Worm (Caenorhabditis elegans) whole organism, L4 larva: Measurements from ENCODE around the gene glr-2.

Experiments
- F10B5.3 ChIP-seq: sonication (generic microtip); optimal IDR thresholded peaks from 2 replicates; lab custom pipeline; 2016; ENCODE audit warnings: mild to moderate bottlenecking, missing genetic modification characterization, missing compliant biosample characterization
- F37D6.2 ChIP-seq: sonication (generic microtip); optimal IDR thresholded peaks from 2 replicates; lab custom pipeline; 2016; ENCODE audit warnings: mild to moderate bottlenecking, missing genetic modification characterization, missing compliant biosample characterization
- F44E2.7 ChIP-seq: fragments of 200-800 bp; sonication (Bioruptor generic); IDR thresholded peaks from 2 replicates; pipeline ENCODE4 v2.1.2; 2022; ENCODE audit warnings: missing genetic modification characterization, missing compliant biosample characterization
- R02D3.7 ChIP-seq: fragments of 150-350 bp; sonication (generic microtip); optimal IDR thresholded peaks from 3 replicates; lab custom pipeline; 2014; ENCODE audit warnings: missing biosample characterization, missing genetic modification characterization
- T26A8.4 ChIP-seq: fragments of 200-800 bp; sonication (Bioruptor generic); IDR thresholded peaks from 2 replicates; pipeline ENCODE4 v1.3.6; 2022; ENCODE audit warnings: missing genetic modification characterization, missing compliant biosample characterization
- Y5F2A.4 ChIP-seq: fragments of 200-800 bp; sonication (Bioruptor generic); optimal IDR thresholded peaks from 2 replicates; lab custom pipeline; 2018; ENCODE audit warnings: mild to moderate bottlenecking, missing genetic modification characterization, missing compliant biosample characterization
- ZK337.2 ChIP-seq: fragments of 200-800 bp; sonication (Bioruptor generic); IDR thresholded peaks from 2 replicates; pipeline ENCODE4 v1.3.6; 2022; ENCODE audit warnings: missing genetic modification reagents, missing genetic modification characterization, missing compliant biosample characterization
- aha-1 ChIP-seq: fragments of 150-350 bp; peaks from one replicate; lab custom pipeline; 2014; ENCODE audit warnings: missing biosample characterization, missing genetic modification characterization
- aly-2 ChIP-seq: sonication (generic microtip); optimal IDR thresholded peaks from 2 replicates; lab custom pipeline; 2018; ENCODE audit warnings: missing biosample characterization, missing genetic modification characterization
- ama-1 ChIP-seq: fragments of 150-350 bp; optimal IDR thresholded peaks from 2 replicates; lab custom pipeline; 2014; ENCODE audit warnings: inconsistent platforms, mixed read lengths
- ceh-32 ChIP-seq: sonication (generic microtip); optimal IDR thresholded peaks from 2 replicates; lab custom pipeline; 2016; ENCODE audit warnings: mild to moderate bottlenecking, missing genetic modification characterization, missing compliant biosample characterization; ENCODE audit not compliant: poor library complexity
- ceh-62 ChIP-seq: sonication (generic microtip); optimal IDR thresholded peaks from 2 replicates; lab custom pipeline; 2017; ENCODE audit warnings: missing biosample characterization, missing genetic modification characterization
- ces-1 ChIP-seq: fragments of 150-350 bp; sonication (generic microtip); optimal IDR thresholded peaks from 4 replicates; lab custom pipeline; 2014; ENCODE audit warnings: missing biosample characterization, missing genetic modification reagents, missing genetic modification characterization
- daf-16 ChIP-seq, 3 experiments: sonication (generic microtip); optimal IDR thresholded peaks; 2 replicates each; lab custom pipeline; 2016 to 2017; ENCODE audit warnings: missing genetic modification characterization in 3 of 3, missing genetic modification reagents in 3 of 3, mild to moderate bottlenecking in 2 of 3, missing compliant biosample characterization in 2 of 3, missing biosample characterization in 1 of 3, moderate library complexity in 1 of 3
- dmd-9 ChIP-seq: fragments of 200-800 bp; sonication (Bioruptor generic); IDR thresholded peaks from 2 replicates; pipeline ENCODE4 v1.3.6; 2022; ENCODE audit warnings: missing genetic modification reagents, missing genetic modification characterization, missing compliant biosample characterization
- dpl-1 ChIP-seq: fragments of 150-350 bp; optimal IDR thresholded peaks from 2 replicates; lab custom pipeline; 2014; ENCODE audit warnings: missing biosample characterization, missing genetic modification reagents, missing genetic modification characterization
- egl-27 ChIP-seq: sonication (generic microtip); optimal IDR thresholded peaks from 3 replicates; lab custom pipeline; 2017; ENCODE audit warnings: missing biosample characterization, missing genetic modification reagents, missing genetic modification characterization
- egl-43 ChIP-seq: fragments of 200-800 bp; sonication (Bioruptor generic); IDR thresholded peaks from 2 replicates; pipeline ENCODE4 v1.3.6; 2022; ENCODE audit warnings: missing genetic modification reagents, missing genetic modification characterization, missing compliant biosample characterization
- fkh-10 ChIP-seq: fragments of 150-350 bp; optimal IDR thresholded peaks from 2 replicates; lab custom pipeline; 2014; ENCODE audit warnings: missing biosample characterization, missing genetic modification reagents, missing genetic modification characterization
- hif-1 ChIP-seq, 2 experiments: sonication (generic microtip); optimal IDR thresholded peaks; 2 replicates each; lab custom pipeline; 2016 to 2017; ENCODE audit warnings: missing compliant biosample characterization in 2 of 2, missing genetic modification characterization in 2 of 2, missing genetic modification reagents in 2 of 2, missing genotype in 2 of 2, mild to moderate bottlenecking in 1 of 2
- hlh-30 ChIP-seq: sonication (generic microtip); optimal IDR thresholded peaks from 2 replicates; lab custom pipeline; 2017; ENCODE audit warnings: antibody characterized with exemption, mild to moderate bottlenecking, missing genetic modification characterization, missing compliant biosample characterization; ENCODE audit not compliant: insufficient read depth
- hmg-1.1 ChIP-seq: fragments of 200-800 bp; sonication (Bioruptor generic); IDR thresholded peaks from 2 replicates; pipeline ENCODE4 v1.3.6; 2022; ENCODE audit warnings: missing genetic modification reagents, missing genetic modification characterization, missing compliant biosample characterization
- jun-1 ChIP-seq: fragments of 150-350 bp; optimal IDR thresholded peaks from 2 replicates; lab custom pipeline; 2014; ENCODE audit warnings: missing biosample characterization, missing genetic modification reagents, missing genetic modification characterization
- lin-1 ChIP-seq: fragments of 200-800 bp; sonication (Bioruptor generic); IDR thresholded peaks from 2 replicates; pipeline ENCODE4 v1.3.6; 2022; ENCODE audit warnings: missing genetic modification reagents, missing genetic modification characterization, missing compliant biosample characterization
- lin-15B ChIP-seq: fragments of 150-350 bp; sonication (generic microtip); optimal IDR thresholded peaks from 3 replicates; lab custom pipeline; 2014; ENCODE audit warnings: missing biosample characterization, missing genetic modification characterization
- lir-3 ChIP-seq: sonication (generic microtip); optimal IDR thresholded peaks from 2 replicates; lab custom pipeline; 2016; ENCODE audit warnings: mild to moderate bottlenecking, missing genetic modification characterization, missing compliant biosample characterization
- lsy-2 ChIP-seq, 2 experiments: fragments of 150-350 bp in 1 of 2; sonication (generic microtip) in 1 of 2; optimal IDR thresholded peaks; 2 replicates each; lab custom pipeline; 2014 to 2017; ENCODE audit warnings: missing biosample characterization in 2 of 2, missing genetic modification characterization in 2 of 2
- mdl-1 ChIP-seq, 2 experiments: fragments of 150-350 bp in 1 of 2; sonication (generic microtip) in 1 of 2; optimal IDR thresholded peaks; 2 replicates each; lab custom pipeline; 2014 to 2017; ENCODE audit warnings: missing biosample characterization in 2 of 2, missing genetic modification characterization in 2 of 2
- mep-1 ChIP-seq: fragments of 150-350 bp; sonication (generic microtip); optimal IDR thresholded peaks from 3 replicates; lab custom pipeline; 2014; ENCODE audit warnings: missing biosample characterization, missing genetic modification characterization
- mes-2 ChIP-seq: sonication (generic microtip); optimal IDR thresholded peaks from 2 replicates; lab custom pipeline; 2016; ENCODE audit warnings: missing genotype, mild to moderate bottlenecking, missing genetic modification characterization, missing compliant biosample characterization; ENCODE audit not compliant: poor library complexity, severe bottlenecking
- nhr-11 ChIP-seq: fragments of 150-350 bp; optimal IDR thresholded peaks from 2 replicates; lab custom pipeline; 2014; ENCODE audit warnings: missing biosample characterization, missing genetic modification characterization
- nhr-41 ChIP-seq: fragments of 200-800 bp; sonication (Bioruptor generic); IDR thresholded peaks from 2 replicates; pipeline ENCODE4 v1.3.6; 2022; ENCODE audit warnings: missing genetic modification reagents, missing genetic modification characterization, missing compliant biosample characterization
- nhr-77 ChIP-seq: fragments of 150-350 bp; optimal IDR thresholded peaks from 2 replicates; lab custom pipeline; 2014; ENCODE audit warnings: missing biosample characterization, missing genetic modification characterization
- saeg-2 ChIP-seq: fragments of 200-800 bp; sonication (Bioruptor generic); IDR thresholded peaks from 2 replicates; pipeline ENCODE4 v1.3.6; 2022; ENCODE audit warnings: missing genetic modification reagents, missing genetic modification characterization, missing compliant biosample characterization
- sdz-12 ChIP-seq: fragments of 200-800 bp; sonication (Bioruptor generic); optimal IDR thresholded peaks from 2 replicates; lab custom pipeline; 2018; ENCODE audit warnings: mild to moderate bottlenecking, missing genetic modification characterization, missing compliant biosample characterization
- snpc-1.2 ChIP-seq: fragments of 200-800 bp; sonication (Bioruptor generic); IDR thresholded peaks from 2 replicates; pipeline ENCODE4 v1.3.6; 2022; ENCODE audit warnings: missing genetic modification reagents, missing genetic modification characterization, missing compliant biosample characterization
- spr-3 ChIP-seq: fragments of 200-800 bp; sonication (Bioruptor generic); optimal IDR thresholded peaks from 2 replicates; lab custom pipeline; 2018; ENCODE audit warnings: mild to moderate bottlenecking, missing genetic modification characterization, missing compliant biosample characterization
- tra-1 ChIP-seq: fragments of 200-800 bp; sonication (Bioruptor generic); IDR thresholded peaks from 2 replicates; pipeline ENCODE4 v1.3.6; 2022; ENCODE audit warnings: missing genetic modification reagents, missing genetic modification characterization, missing compliant biosample characterization
- unc-62 ChIP-seq, 3 experiments: fragments of 150-350 bp in 1 of 3; sonication (generic microtip); optimal IDR thresholded peaks in 2 of 3; peaks in 1 of 3; 1 replicate in 1 of 3; 2 replicates in 2 of 3; lab custom pipeline; 2014 to 2017; ENCODE audit warnings: missing biosample characterization in 3 of 3, missing genetic modification characterization in 3 of 3, missing genetic modification reagents in 3 of 3, missing genotype in 1 of 3
- zfp-2 ChIP-seq: sonication (generic microtip); optimal IDR thresholded peaks from 2 replicates; lab custom pipeline; 2016; ENCODE audit warnings: mild to moderate bottlenecking, missing genetic modification characterization, missing compliant biosample characterization
- zip-2 ChIP-seq: fragments of 150-350 bp; optimal IDR thresholded peaks from 2 replicates; lab custom pipeline; 2014; ENCODE audit warnings: missing biosample characterization, missing genetic modification characterization

The glr-2 gene

DNA sequence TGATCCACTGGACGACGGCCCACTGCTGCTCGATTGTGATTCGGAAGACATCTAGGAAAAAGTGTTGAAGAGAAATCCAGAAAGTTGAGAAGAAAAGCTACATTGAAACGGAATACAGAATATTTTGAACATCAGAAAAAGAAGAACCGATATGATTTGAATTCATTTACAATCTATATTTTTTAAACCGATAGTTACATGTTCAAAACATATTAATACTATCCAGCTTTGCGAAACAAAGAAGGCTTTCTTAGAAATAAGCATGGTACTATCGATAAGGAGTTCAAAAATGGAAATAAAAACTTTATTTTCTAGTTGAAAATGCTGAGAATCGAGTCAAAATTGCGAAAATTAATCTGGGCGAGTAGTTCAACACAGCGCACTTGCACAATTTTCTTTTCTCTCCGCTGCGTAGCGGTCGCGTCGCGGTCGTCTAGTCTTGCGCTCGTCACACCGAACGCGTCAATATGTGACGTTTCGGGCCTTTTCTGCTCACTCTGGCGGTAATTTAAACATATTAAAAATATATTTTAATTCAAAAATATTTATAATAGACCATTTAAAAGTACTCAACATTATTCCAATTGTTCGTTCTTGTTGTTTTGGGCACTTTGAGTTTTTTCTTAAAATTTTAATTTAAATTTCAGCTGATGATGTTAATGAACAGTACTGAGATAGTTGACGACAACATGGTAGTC lies 17.5 kb upstream of the glr-2 start, which contains the start of the genes syf-2 and K04G7.1 (continued):
- TF ChIP-seq ZK337.2 (no peak), lir-3 (tag; lab: Kevin White, UChicago) (no peak), spr-3 (GFP tag; lab: Kevin White, UChicago) (no peak), jun-1 (tag; lab: Kevin White, UChicago) (no peak), hlh-30 (peak; percentile 94), snpc-1.2 (GFP tag; lab: Robert Waterston, UW) (no peak), tra-1 (GFP tag; lab: Robert Waterston, UW) (0 out of 2 replicates have a peak, but pooled peaks have one; percentile 57), T26A8.4 (peak; percentile 59; the same call in 1 of the 2 replicates), lsy-2 (tag; optimal IDR thresholded peaks at IDR 0.05; lab: Kevin White, UChicago) (peak; percentile 47 to 96), dpl-1 (GFP tag; lab: Kevin White, UChicago) (peak; percentile 95), lin-15B (peak; percentile 79), nhr-77 (tag; lab: Kevin White, UChicago) (peak; percentile 92), ama-1 (lab: Kevin White, UChicago) (no peak)

DNA sequence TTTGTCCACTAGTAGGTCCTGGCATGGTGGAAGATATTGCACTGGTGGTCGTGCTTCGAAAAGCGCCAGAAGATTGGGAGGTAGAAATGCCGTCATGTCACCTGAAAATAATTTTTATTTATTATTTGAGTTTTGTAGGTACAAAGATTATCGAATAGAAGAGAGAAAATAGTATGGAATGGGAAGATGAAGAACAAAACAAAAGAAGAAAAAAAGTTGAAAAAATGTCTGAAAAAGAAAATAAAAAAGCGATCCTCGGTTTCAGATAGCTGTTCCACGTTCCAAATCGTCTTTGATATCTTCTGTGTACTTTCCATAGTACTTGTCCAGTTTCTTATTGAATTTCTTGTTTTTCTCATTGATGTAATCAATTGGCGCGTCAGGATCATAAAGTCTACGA lies 16.3 kb upstream of the glr-2 start, which contains the start of gene rnp-7:
rnp-7 (minus strand) TSS at position 101 of the 400 bp plus-strand sequence.
- TF ChIP-seq mdl-1 (tag; optimal IDR thresholded peaks at IDR 0.05; lab: Kevin White, UChicago) (no peak), hif-1 (tag; optimal IDR thresholded peaks at IDR 0.05; lab: Kevin White, UChicago) (no peak), F10B5.3 (tag; lab: Kevin White, UChicago) (no peak), lin-15B (no peak), saeg-2 (GFP tag; lab: Robert Waterston, UW) (no peak), F37D6.2 (tag; lab: Kevin White, UChicago) (no peak), snpc-1.2 (GFP tag; lab: Robert Waterston, UW) (no peak), sdz-12 (no peak), T26A8.4 (no peak), fkh-10 (GFP tag; lab: Kevin White, UChicago) (no peak), lsy-2 (tag; optimal IDR thresholded peaks at IDR 0.05; lab: Kevin White, UChicago) (no peak), dmd-9 (no peak), lin-1 (GFP tag; lab: Robert Waterston, UW) (no peak), ceh-32 (tag; lab: Kevin White, UChicago) (no peak), ces-1 (GFP tag; lab: Kevin White, UChicago) (no peak), ceh-62 (tag; lab: Kevin White, UChicago) (no peak), mes-2 (no peak)

- TF ChIP-seq aha-1 (tag; lab: Kevin White, UChicago) (peak; percentile 66), mes-2 (no peak), unc-62 (GFP tag; optimal IDR thresholded peaks at IDR 0.05 in 1 of 2; lab: Kevin White, UChicago) (peak in 1 of 2 experiments; percentile 64), unc-62 (tag; optimal IDR thresholded peaks at IDR 0.05; lab: Kevin White, UChicago) (no peak)
These were observed 14.5 kb upstream of the glr-2 start for ce11 chrIII:7159246-7159645.

- TF ChIP-seq ama-1 (lab: Kevin White, UChicago) (peak; percentile 28), nhr-11 (tag; lab: Kevin White, UChicago) (no peak)
These were observed 13.9 kb upstream of the glr-2 start, which contains the start of gene nuo-4 for ce11 chrIII:7158709-7159108. Gene nuo-4, minus strand, starts transcription at chrIII:7158809.

ce11 chrIII:7155631-7156030 lies 10.9 kb upstream of the glr-2 start:
- TF ChIP-seq Y5F2A.4 (GFP tag; lab: Kevin White, UChicago): peak; percentile 26
- peak; percentile 59 for TF ChIP-seq zip-2 (tag; lab: Kevin White, UChicago)
- no peak for TF ChIP-seq aly-2 (tag; lab: Kevin White, UChicago)
- no peak for TF ChIP-seq egl-27 (tag; lab: Kevin White, UChicago)
- TF ChIP-seq daf-16 (GFP tag; optimal IDR thresholded peaks at IDR 0.05; lab: Kevin White, UChicago): peak; percentile 52 to 75
- peak; percentile 82 for TF ChIP-seq daf-16 (tag; optimal IDR thresholded peaks at IDR 0.05; lab: Kevin White, UChicago)
- peak; percentile 83 for TF ChIP-seq saeg-2 (GFP tag; lab: Robert Waterston, UW)
- no peak for TF ChIP-seq nhr-41 (GFP tag; lab: Robert Waterston, UW)
- no peak for TF ChIP-seq R02D3.7 (tag; lab: Kevin White, UChicago)
- TF ChIP-seq zfp-2 (tag; lab: Kevin White, UChicago): peak; percentile 54
- TF ChIP-seq dpl-1 (GFP tag; lab: Kevin White, UChicago): peak; percentile 74
- no peak for TF ChIP-seq F44E2.7 (GFP tag; lab: Robert Waterston, UW)
- TF ChIP-seq egl-43: peak; percentile 81
- TF ChIP-seq tra-1 (GFP tag; lab: Robert Waterston, UW): peak; percentile 63
- peak; percentile 94 for TF ChIP-seq mep-1 (tag; lab: Kevin White, UChicago)
- TF ChIP-seq dmd-9: peak; percentile 64; the same call in 1 of the 2 replicates
- TF ChIP-seq ceh-62 (tag; lab: Kevin White, UChicago): no peak
- TF ChIP-seq hmg-1.1: peak; percentile 95
